Fruit fly (Drosophila melanogaster) S2 (cell line): ENCODE results near the gene CG7379.

Source experiments
- CG8478 ChIP-seq: fragments of >200 bp; optimal IDR thresholded peaks from 2 replicates; lab custom pipeline; 2018
- CTCF ChIP-seq, 2 experiments: fragments of >200 bp; optimal IDR thresholded peaks; 2 replicates each; lab custom pipeline; 2018

CG7379 gene

DNA sequence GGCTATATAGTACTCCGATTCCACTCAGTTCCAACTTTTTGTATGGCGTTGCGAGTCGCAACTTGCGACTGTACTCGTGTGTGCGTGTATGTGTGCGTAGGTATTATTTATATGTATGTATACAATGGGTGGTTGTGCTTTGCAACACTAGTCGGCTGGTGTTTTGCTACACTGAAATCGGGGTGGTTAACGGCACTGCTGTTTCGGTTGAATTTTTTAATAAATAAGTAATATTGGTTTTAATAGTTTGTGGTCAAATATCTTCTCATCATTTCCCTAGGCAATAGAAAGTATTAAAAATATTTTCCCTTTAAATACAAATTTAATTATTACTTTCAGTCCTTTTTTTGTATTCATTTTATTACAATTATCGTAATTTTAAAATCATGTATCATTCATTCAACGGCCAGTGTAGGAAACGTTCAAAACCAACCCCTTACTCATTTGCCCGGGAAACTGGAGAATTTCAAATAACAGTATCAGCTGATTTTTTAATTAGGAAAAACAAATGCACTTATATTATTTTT, at the start of gene CG7379:
TSS of gene CG7379 (minus strand) at position 94 of the 527 bp plus-strand sequence.
- TF ChIP-seq CG8478 (lab: Kevin White, UChicago) (no peak), CTCF (optimal IDR thresholded peaks at IDR 0.05; lab: Kevin White, UChicago) (no peak)

DNA sequence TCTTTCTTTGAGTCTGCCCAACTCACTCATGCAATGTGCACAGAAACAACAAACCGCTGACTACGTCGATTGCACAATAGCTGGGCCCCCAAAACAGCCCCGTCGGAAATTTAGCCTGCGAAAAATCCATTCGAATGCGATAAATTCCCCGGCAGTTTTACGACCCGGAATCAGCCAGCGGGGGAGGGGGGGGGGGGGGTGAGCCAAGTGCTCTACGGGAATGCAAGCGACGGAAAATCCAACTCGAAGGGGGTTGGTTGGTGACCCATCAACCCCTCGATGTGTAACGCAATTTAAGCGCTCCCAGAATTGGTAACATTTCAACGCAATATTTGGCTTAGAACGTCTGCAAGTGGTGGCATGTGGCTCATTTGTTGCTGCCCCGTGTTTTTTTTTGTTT, 48.9 kb upstream of the CG7379 start:
- no peak for TF ChIP-seq CG8478 (lab: Kevin White, UChicago)
- no peak for TF ChIP-seq CTCF (optimal IDR thresholded peaks at IDR 0.05; lab: Kevin White, UChicago)

DNA sequence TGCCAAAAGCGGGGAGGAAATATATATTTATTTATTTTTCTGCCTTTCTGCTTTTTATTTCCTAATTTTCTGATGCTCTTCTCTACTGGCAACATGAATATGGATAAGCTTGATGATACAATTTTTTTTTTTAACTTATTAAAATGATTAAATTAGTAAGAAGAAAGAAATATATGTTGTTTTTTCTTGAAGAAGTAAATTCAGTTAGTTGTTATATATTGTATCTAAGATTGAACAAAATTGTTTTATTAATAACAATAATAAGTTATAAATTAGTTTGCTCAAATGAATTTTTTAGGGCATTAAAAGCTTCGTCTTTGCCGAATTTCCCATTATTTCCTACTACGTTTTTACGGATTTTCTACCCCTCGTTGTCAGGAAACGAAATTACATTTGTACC, 32.4 kb upstream of the CG7379 start:
- TF ChIP-seq CG8478 (lab: Kevin White, UChicago) (no peak), CTCF (optimal IDR thresholded peaks at IDR 0.05; lab: Kevin White, UChicago) (no peak)

DNA sequence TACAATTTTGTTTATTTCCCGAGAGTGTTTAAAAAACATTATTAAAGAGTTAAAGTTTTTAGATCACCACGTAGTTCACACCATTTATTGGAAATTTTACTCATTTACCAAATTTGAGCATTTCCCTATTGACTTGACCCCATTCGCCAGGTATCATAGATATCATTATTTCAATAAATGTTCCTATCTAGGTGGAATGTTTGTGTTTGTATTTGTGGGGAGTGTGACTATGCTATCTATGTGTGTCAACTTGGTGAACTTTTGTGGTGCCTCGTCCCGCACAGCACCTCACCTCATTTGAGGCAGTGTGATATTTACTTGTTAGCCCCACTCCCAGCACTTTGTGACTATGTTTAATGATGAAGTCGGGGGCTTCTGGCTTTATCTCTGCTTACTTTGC, 30.5 kb upstream of the CG7379 start:
- TF ChIP-seq CG8478 (lab: Kevin White, UChicago), result no peak
- no peak for TF ChIP-seq CTCF (optimal IDR thresholded peaks at IDR 0.05; lab: Kevin White, UChicago)

DNA sequence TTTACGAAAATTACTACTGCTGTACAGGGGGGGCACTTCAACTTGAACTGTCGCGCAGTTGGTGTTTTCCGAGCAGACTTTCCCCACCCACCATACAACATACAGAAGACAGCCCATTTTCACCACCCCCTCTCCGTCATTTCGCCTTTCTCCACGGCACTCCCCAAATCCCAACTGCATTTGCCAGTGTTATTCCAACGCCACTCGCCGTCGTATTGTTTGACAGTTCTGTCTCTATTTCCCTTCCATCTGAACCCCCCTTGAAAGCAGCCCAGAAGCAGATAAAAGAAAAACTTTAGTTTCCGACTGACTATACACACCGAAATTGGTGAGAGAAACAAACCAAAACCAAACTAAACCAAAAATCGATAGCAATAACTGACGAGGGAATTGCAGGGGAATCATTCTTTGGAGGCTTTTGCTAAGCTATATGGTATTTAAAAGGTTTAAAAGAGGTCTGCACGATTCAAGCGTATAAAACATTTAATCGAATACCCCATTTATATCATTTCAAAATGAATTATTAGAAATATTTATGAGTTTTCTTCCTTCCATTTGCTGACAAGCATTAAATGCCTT, 29.0 kb upstream of the CG7379 start:
- TF ChIP-seq CTCF (optimal IDR thresholded peaks at IDR 0.05; lab: Kevin White, UChicago), result no peak
- no peak for TF ChIP-seq CG8478 (lab: Kevin White, UChicago)

DNA sequence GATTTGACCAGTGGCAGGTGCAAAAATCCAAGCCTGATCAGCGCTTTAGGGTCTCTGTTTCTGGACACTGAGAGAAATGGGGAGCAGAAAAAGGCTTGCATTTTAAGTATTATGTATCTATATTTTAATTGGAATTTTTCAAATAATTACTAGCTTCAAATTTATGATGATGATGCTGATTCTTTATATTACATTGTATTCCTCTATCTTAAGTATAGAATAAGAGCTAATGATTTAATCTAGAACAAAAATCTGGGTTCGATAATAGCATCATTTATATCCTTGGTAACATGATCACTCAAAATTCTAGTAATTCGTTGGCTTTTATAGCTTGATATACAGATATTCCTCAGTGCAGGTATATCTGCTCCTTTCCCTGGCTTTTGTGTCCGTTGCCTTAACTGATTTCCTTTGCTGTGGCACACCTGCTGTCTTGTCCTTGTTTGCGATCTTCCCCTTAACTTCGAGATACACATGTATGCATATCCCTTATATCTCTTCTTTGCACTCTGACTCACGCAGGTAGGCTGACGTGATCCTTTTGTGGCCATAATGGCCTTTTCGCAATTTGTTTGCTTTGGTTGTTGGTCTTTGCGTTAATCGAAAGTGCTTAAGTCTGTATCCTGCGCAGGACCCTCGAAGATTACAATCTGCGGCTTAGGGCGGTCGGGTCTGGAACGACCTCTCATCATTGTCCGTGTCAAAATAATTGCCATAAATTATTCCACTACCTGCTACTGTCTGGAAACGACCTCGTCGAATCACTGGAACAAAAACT, 27.9 kb upstream of the CG7379 start:
- TF ChIP-seq CG8478 (lab: Kevin White, UChicago), result no peak
- no peak for TF ChIP-seq CTCF (optimal IDR thresholded peaks at IDR 0.05; lab: Kevin White, UChicago)

DNA sequence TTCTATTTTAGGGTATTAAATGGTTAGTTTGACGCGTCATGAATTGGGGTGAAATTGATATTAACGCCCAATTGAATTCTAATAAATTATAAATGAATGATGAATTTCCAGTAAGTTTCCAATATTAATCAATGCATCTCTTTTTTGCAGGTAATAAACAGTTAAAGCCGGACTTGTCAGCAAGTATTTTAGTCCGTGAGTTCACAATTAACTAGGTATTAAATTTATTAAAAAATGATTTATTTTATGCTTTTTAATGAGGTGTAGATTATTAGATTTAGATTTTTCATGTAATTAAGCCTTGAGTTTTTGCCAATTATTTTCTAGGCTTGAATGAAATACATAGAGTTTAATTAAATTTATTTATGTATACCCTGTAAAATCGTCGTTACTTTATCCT, 23.6 kb upstream of the CG7379 start:
- TF ChIP-seq CTCF (optimal IDR thresholded peaks at IDR 0.05; lab: Kevin White, UChicago) (no peak), CG8478 (lab: Kevin White, UChicago) (no peak)

DNA sequence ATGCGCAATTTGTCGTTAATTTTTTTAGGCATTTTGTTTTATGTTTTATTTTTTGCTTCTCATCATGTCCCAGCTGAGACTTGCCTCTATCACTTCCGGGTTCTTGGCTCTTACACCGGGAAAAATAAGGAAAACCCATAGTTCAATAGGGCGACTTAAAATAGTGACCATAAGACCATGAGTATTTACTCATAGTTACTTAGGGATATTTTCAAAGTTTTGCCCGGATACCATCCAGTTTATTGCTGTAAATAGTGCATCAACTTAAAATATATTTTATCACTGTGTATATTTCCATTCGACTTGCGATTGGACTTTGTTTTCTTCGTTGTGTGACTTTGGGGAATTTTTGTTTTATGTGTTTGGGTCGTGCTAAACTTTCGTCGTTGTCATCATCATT, 20.7 kb upstream of the CG7379 start:
- TF ChIP-seq CTCF (optimal IDR thresholded peaks at IDR 0.05; lab: Kevin White, UChicago), result no peak
- TF ChIP-seq CG8478 (lab: Kevin White, UChicago), result no peak

DNA sequence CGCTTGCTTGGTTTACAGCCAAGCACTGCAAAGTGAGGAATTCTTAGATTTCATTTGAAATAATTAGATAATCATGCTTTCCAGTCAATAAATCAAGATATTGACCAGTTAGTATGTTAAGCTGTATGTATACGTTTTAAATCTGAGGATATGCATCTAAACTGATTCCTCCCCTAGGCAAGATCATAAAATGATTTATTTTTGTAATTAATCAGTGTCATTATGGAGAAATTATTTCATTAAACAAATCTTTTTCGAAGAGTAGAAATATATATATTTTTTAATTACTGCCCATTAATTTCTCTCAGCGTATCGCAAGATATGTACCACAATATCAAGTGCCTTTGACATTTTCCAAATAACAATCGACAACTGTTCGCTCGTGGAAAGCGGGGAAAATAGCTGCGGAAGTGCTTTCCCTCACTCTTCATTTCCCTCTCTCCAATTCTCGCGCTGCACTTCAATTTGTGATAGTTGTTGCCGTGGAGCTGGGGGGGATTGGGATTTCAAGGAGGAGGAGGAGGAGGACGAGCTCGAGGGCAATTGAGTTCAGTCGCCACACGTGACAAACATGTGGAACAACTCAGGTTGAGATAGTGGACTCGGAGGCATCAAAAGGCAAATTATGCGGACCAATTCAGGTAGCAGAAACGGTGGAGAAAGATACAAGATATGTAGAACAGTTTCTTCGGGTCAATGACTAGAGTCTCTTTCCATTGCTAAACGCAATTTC, 16.3 kb upstream of the CG7379 start:
- TF ChIP-seq CG8478 (lab: Kevin White, UChicago), result no peak
- no peak for TF ChIP-seq CTCF (optimal IDR thresholded peaks at IDR 0.05; lab: Kevin White, UChicago)

DNA sequence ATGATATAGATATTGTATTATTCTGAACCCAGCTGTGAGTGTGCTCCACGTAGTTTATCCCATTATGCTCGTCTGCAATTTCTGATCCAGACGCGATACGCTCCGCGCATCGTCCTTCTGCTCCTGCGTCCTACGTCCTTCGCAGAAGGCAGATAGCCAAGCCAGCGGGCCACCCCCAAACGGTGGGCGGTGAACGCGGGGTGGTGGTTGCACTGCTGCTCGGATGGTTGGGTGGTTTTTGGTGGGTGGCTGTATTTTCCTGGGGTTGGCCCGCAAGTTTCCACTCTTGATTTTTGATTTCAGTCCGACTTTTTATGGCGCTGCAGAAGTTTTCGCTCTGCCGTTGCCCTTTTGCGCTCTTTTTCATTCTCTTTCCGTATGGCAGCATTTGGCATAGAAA, 14.4 kb upstream of the CG7379 start:
- TF ChIP-seq CG8478 (lab: Kevin White, UChicago) (no peak), CTCF (optimal IDR thresholded peaks at IDR 0.05; lab: Kevin White, UChicago) (no peak)

DNA sequence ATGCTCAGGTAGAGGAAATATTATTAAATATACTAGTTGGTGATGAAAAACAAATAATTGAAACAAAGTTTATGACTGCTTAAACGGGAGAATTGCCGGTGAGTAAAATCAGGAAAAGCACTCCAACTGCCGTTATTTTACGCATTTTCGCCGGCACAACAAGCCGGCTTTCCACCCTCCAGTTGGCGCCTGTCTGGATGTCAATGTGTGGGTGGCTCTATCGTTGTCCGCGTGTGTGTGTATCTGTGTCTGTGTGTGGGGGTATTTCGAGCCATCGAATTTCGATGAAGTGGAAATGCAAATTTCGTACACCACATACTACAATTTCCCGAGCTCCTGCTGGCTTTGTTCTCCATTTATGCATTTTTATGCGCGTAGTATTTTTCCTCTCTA, 13.6 kb upstream of the CG7379 start:
- TF ChIP-seq CG8478 (lab: Kevin White, UChicago) (no peak), CTCF (optimal IDR thresholded peaks at IDR 0.05; lab: Kevin White, UChicago) (no peak)

DNA sequence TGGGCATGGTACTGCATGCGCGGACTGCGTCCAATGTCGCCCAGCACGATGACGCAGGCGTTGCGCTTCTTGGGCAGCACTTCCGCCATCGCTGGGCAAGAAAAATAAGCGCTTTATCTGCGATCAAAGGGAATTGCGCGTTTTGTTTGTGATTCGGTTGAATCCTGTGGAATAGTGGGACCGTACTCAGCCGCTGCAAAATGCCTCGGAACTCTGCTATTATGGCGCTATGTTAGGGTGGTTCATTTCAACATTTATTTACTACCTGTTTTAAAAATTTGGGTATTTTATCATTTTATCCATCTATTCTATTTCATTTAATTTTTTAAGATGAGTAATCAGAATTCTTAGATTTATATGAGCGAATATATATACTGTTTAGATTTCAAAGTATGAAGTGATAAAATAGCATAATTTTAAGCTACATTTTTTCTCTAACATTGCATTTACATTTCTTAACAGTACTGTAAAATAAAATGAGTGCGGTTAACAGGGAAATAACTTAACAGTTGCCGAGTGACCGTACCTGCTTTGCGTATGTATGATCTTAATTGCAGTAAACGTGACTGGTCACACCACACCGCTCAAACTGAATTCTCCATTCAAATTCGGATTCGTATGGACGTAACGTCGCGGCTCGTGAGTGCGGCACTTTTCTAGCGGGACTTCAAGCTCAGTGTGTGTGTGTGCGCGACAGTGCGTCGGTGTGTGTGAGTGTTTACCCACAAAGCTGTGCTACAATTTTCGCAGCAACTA, 13.0 kb upstream of the CG7379 start, which contains the start of the genes Alg1 and tinc:
TSS of gene Alg1 (minus strand) at position 184 of the 756 bp plus-strand sequence.
TSS of gene tinc (plus strand) at position 591 of the 756 bp plus-strand sequence.
- no peak for TF ChIP-seq CG8478 (lab: Kevin White, UChicago)
- no peak for TF ChIP-seq CTCF (optimal IDR thresholded peaks at IDR 0.05; lab: Kevin White, UChicago)

DNA sequence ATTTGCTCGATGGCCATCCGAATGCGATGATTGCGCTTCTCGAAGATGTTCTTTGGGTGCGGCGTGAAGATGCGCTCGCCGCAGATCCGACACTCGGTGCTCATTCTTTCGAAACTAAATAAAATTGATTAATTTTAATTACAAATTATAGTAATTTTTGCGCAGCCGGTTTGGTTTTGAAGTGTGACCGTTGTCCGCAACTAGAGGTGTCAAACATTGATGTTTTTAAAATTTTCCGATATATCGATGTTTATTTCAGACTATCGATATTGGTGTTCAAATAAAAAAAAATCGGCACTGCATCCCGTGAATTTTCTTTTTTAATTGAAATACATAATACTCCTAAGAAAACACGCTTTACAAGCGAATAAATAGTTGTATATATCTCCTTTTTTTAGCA, 10.9 kb upstream of the CG7379 start, which contains the start of gene Odj:
TSS of gene Odj (minus strand) at position 209 of the 400 bp plus-strand sequence.
- no peak for TF ChIP-seq CG8478 (lab: Kevin White, UChicago)
- TF ChIP-seq CTCF (optimal IDR thresholded peaks at IDR 0.05; lab: Kevin White, UChicago), result no peak

DNA sequence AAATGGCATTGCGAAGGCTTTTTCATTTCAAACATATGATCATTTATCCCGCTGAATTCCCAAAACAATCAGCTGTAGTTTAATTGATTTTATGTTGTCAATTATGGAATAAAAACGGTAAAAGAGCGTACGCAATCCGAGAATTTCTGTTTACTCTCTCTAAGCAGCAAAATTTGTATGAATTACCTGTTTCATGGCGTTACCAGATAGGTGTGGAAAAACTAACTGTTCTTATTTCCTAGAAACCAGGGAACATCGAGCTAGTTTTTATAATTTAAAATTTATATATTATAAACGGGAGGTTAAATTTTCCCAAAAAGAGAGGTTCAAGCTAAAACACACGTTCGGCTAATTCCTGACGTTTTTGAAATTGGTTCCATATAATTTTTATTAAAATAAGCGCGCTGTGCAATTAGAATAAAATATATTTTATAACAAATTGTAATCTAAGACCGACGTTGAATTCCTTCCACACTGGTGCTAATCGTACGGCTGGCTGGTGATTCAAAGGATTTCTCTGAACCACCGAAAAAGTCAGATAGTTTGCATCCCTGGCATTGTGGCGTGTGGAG, 9.0 kb upstream of the CG7379 start, which contains the start of gene CG17801:
TSS of gene CG17801 (minus strand) at position 51 of the 572 bp plus-strand sequence.
- TF ChIP-seq CG8478 (lab: Kevin White, UChicago), result no peak
- TF ChIP-seq CTCF (optimal IDR thresholded peaks at IDR 0.05; lab: Kevin White, UChicago), result no peak
